Worm (Caenorhabditis elegans) whole organism, L4 larva: Measurements from ENCODE around the gene pph-4.1.

ENCODE experiments used
- F10B5.3 ChIP-seq: sonication (generic microtip); optimal IDR thresholded peaks from 2 replicates; lab custom pipeline; 2016; ENCODE audit warnings: mild to moderate bottlenecking, missing genetic modification characterization, missing compliant biosample characterization
- aly-2 ChIP-seq: sonication (generic microtip); optimal IDR thresholded peaks from 2 replicates; lab custom pipeline; 2018; ENCODE audit warnings: missing biosample characterization, missing genetic modification characterization
- ama-1 ChIP-seq: fragments of 150-350 bp; optimal IDR thresholded peaks from 2 replicates; lab custom pipeline; 2014; ENCODE audit warnings: inconsistent platforms, mixed read lengths
- ceh-20 ChIP-seq: fragments of 200-800 bp; sonication (Bioruptor generic); IDR thresholded peaks from 2 replicates; pipeline ENCODE4 v1.3.6; 2022; ENCODE audit warnings: missing genetic modification reagents, missing genetic modification characterization, missing compliant biosample characterization
- ces-1 ChIP-seq: fragments of 150-350 bp; sonication (generic microtip); optimal IDR thresholded peaks from 4 replicates; lab custom pipeline; 2014; ENCODE audit warnings: missing biosample characterization, missing genetic modification reagents, missing genetic modification characterization
- daf-12 ChIP-seq: fragments of 150-350 bp; optimal IDR thresholded peaks from 2 replicates; lab custom pipeline; 2014; ENCODE audit warnings: missing biosample characterization, missing genetic modification reagents, missing genetic modification characterization
- daf-19 ChIP-seq: fragments of 200-800 bp; sonication (Bioruptor generic); conservative IDR thresholded peaks from 2 replicates; pipeline ENCODE4 v1.3.6; 2022; ENCODE audit warnings: missing genetic modification characterization, missing compliant biosample characterization
- fos-1 ChIP-seq: fragments of 150-350 bp; optimal IDR thresholded peaks from 2 replicates; lab custom pipeline; 2014; ENCODE audit warnings: missing biosample characterization, missing genetic modification characterization
- hif-1 ChIP-seq, 2 experiments: sonication (generic microtip); optimal IDR thresholded peaks; 2 replicates each; lab custom pipeline; 2016 to 2017; ENCODE audit warnings: missing compliant biosample characterization in 2 of 2, missing genetic modification characterization in 2 of 2, missing genetic modification reagents in 2 of 2, missing genotype in 2 of 2, mild to moderate bottlenecking in 1 of 2
- snpc-1.2 ChIP-seq: fragments of 200-800 bp; sonication (Bioruptor generic); IDR thresholded peaks from 2 replicates; pipeline ENCODE4 v1.3.6; 2022; ENCODE audit warnings: missing genetic modification reagents, missing genetic modification characterization, missing compliant biosample characterization
- tra-1 ChIP-seq: fragments of 200-800 bp; sonication (Bioruptor generic); IDR thresholded peaks from 2 replicates; pipeline ENCODE4 v1.3.6; 2022; ENCODE audit warnings: missing genetic modification reagents, missing genetic modification characterization, missing compliant biosample characterization
- ztf-11 ChIP-seq: fragments of 150-350 bp; optimal IDR thresholded peaks from 2 replicates; lab custom pipeline; 2014; ENCODE audit warnings: missing biosample characterization, missing genetic modification characterization

DNA sequence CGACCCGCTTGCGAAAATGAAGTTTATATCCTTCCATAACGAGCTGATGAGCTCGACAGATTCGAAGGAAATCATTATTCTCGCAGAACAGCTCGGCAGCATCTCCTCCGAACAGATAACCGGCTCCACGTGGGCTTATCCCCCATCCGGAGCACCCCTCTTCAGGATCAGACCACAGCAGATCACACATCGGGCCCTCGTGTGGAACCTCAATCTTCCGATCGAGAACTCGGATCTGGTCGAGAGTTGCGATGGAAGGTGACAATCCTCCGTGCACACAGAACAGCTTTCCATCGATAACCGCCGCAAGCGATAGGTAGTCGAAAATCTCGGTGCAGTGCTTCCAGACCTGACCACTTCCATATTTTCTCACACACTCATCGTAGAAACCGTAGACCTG lies 24.5 kb upstream of the pph-4.1 start:
- TF ChIP-seq tra-1 (GFP tag; lab: Robert Waterston, UW) = no peak
- TF ChIP-seq daf-19 = no peak
- TF ChIP-seq ztf-11 (tag; lab: Kevin White, UChicago) = no peak
- no peak for TF ChIP-seq ces-1 (GFP tag; lab: Kevin White, UChicago)
- no peak for TF ChIP-seq aly-2 (tag; lab: Kevin White, UChicago)
- TF ChIP-seq daf-12 (tag; lab: Kevin White, UChicago) = no peak
- TF ChIP-seq ama-1 (lab: Kevin White, UChicago) = no peak
- no peak for TF ChIP-seq hif-1 (tag; optimal IDR thresholded peaks at IDR 0.05; lab: Kevin White, UChicago)
- no peak for TF ChIP-seq fos-1 (tag; lab: Kevin White, UChicago)
- TF ChIP-seq snpc-1.2 (GFP tag; lab: Robert Waterston, UW) = no peak
- no peak for TF ChIP-seq F10B5.3 (tag; lab: Kevin White, UChicago)
- no peak for TF ChIP-seq ceh-20 (GFP tag; lab: Robert Waterston, UW)
